Fruit fly (Drosophila melanogaster) whole organism, prepupa: Measurements from ENCODE around the gene CG13380.

Experiments
- CG10669 ChIP-seq: fragments of 200-800 bp; sonication (Bioruptor generic); optimal IDR thresholded peaks from 3 replicates; lab custom pipeline; 2018; ENCODE audit warnings: missing biosample characterization, mild to moderate bottlenecking, missing genetic modification characterization, moderate library complexity
- CG1621 ChIP-seq: fragments of 200-800 bp; sonication (Bioruptor generic); optimal IDR thresholded peaks from 3 replicates; lab custom pipeline; 2018; ENCODE audit warnings: missing biosample characterization, mild to moderate bottlenecking, missing genetic modification characterization
- CG6276 ChIP-seq: fragments of 200-800 bp; sonication (Bioruptor generic); optimal IDR thresholded peaks from 2 replicates; lab custom pipeline; 2017; ENCODE audit warnings: missing biosample characterization, mild to moderate bottlenecking, missing genetic modification characterization
- Ets21C ChIP-seq: fragments of 200-800 bp; sonication (Bioruptor generic); optimal IDR thresholded peaks from 3 replicates; lab custom pipeline; 2016; ENCODE audit warnings: missing biosample characterization, missing genetic modification characterization
- Hr39 ChIP-seq: fragments of 200-800 bp; sonication (Bioruptor generic); optimal IDR thresholded peaks from 2 replicates; lab custom pipeline; 2016; ENCODE audit warnings: missing biosample characterization, missing genetic modification characterization
- Lpt ChIP-seq: fragments of 200-800 bp; sonication (Bioruptor generic); optimal IDR thresholded peaks from 3 replicates; lab custom pipeline; 2016; ENCODE audit warnings: missing biosample characterization, missing genetic modification characterization
- OdsH ChIP-seq: fragments of 200-800 bp; sonication (Bioruptor generic); optimal IDR thresholded peaks from 3 replicates; lab custom pipeline; 2016; ENCODE audit warnings: missing biosample characterization, missing genetic modification characterization
- Sox102F ChIP-seq: fragments of 200-800 bp; sonication (Bioruptor generic); optimal IDR thresholded peaks from 2 replicates; lab custom pipeline; 2016; ENCODE audit warnings: missing biosample characterization, mild to moderate bottlenecking, missing genetic modification characterization
- Sox14 ChIP-seq: fragments of 200-800 bp; sonication (Bioruptor generic); optimal IDR thresholded peaks from 3 replicates; lab custom pipeline; 2016; ENCODE audit warnings: missing biosample characterization, missing genetic modification characterization
- topi ChIP-seq: fragments of 200-800 bp; sonication (Bioruptor generic); optimal IDR thresholded peaks from 3 replicates; lab custom pipeline; 2016; ENCODE audit warnings: missing biosample characterization, missing genetic modification characterization

dm6 chr3L:18620988-18621734, 3.4 kb upstream of the CG13380 start:
- TF ChIP-seq CG6276 (GFP tag; lab: Kevin White, UChicago) = no peak
- peak; percentile 26 for TF ChIP-seq Ets21C (GFP tag; lab: Kevin White, UChicago)
- TF ChIP-seq CG1621 = peak; percentile 63
- TF ChIP-seq CG10669 (GFP tag; lab: Kevin White, UChicago) = no peak
- peak; percentile 46 for TF ChIP-seq Sox102F
- no peak for TF ChIP-seq Sox14 (GFP tag; lab: Kevin White, UChicago)
- peak; percentile 8 for TF ChIP-seq Hr39 (GFP tag; lab: Kevin White, UChicago)
- peak; percentile 34 for TF ChIP-seq topi
- peak; percentile 27 for TF ChIP-seq Lpt (GFP tag; lab: Kevin White, UChicago)
- peak; percentile 51 for TF ChIP-seq OdsH
